Fruit fly (Drosophila melanogaster): ENCODE data around the gene RabGGTb.

dm6 chr2L:2897024-2897549, 18.2 kb downstream of the RabGGTb start:
- TF ChIP-seq CG7368 (GFP tag; optimal IDR thresholded peaks at IDR 0.05) = peak; percentile 70
- TF ChIP-seq CG6792 (GFP tag; optimal IDR thresholded peaks at IDR 0.05) = peak; percentile 44
- TF ChIP-seq CG10631 (GFP tag; optimal IDR thresholded peaks at IDR 0.05) = peak; percentile 73
- TF ChIP-seq Eip75B (GFP tag; optimal IDR thresholded peaks at IDR 0.05) = peak; percentile 74
- TF ChIP-seq Hr39 (GFP tag; optimal IDR thresholded peaks at IDR 0.05) = peak; percentile 68
- peak; percentile 72 for TF ChIP-seq CG4318 (GFP tag; optimal IDR thresholded peaks at IDR 0.05)
- TF ChIP-seq Lpt (GFP tag; optimal IDR thresholded peaks at IDR 0.05) = peak; percentile 82

All from whole organism, prepupa.